Worm (Caenorhabditis elegans) whole organism, late embryonic: ENCODE results near the gene R160.4.
"Not testable (repeated sequence)": the region's sequence is repeated elsewhere in the genome, so short reads cannot be mapped to it uniquely, and the experiment has no call there.

Experiments
- F13H6.1 ChIP-seq: sonication (generic microtip); optimal IDR thresholded peaks from 2 replicates; lab custom pipeline; 2016; ENCODE audit warnings: missing genetic modification characterization, missing compliant biosample characterization
- T23F11.4 ChIP-seq: fragments of 200-800 bp; sonication (Bioruptor generic); optimal IDR thresholded peaks from 2 replicates; lab custom pipeline; 2018; ENCODE audit warnings: mild to moderate bottlenecking, missing genetic modification characterization, missing compliant biosample characterization
- Y22D7AL.16 ChIP-seq: sonication (generic microtip); optimal IDR thresholded peaks from 2 replicates; lab custom pipeline; 2016; ENCODE audit warnings: missing genetic modification characterization, missing compliant biosample characterization
- ceh-14 ChIP-seq: sonication (generic microtip); optimal IDR thresholded peaks from 2 replicates; lab custom pipeline; 2016; ENCODE audit warnings: missing genotype, missing genetic modification characterization, missing compliant biosample characterization
- ceh-2 ChIP-seq: sonication (generic microtip); optimal IDR thresholded peaks from 2 replicates; lab custom pipeline; 2016; ENCODE audit warnings: missing genotype, missing genetic modification characterization, missing compliant biosample characterization
- ceh-31 ChIP-seq: sonication (generic microtip); optimal IDR thresholded peaks from 2 replicates; lab custom pipeline; 2016; ENCODE audit warnings: missing genetic modification characterization, missing compliant biosample characterization
- ceh-48 ChIP-seq: sonication (generic microtip); optimal IDR thresholded peaks from 2 replicates; lab custom pipeline; 2016; ENCODE audit warnings: missing genetic modification characterization, inconsistent platforms, missing compliant biosample characterization
- ceh-6 ChIP-seq: fragments of 200-800 bp; sonication (Bioruptor generic); optimal IDR thresholded peaks from 2 replicates; lab custom pipeline; 2018; ENCODE audit warnings: mild to moderate bottlenecking, missing genetic modification characterization, missing compliant biosample characterization
- ceh-9 ChIP-seq: sonication (generic microtip); optimal IDR thresholded peaks from 2 replicates; lab custom pipeline; 2016; ENCODE audit warnings: mild to moderate bottlenecking, missing genetic modification characterization, inconsistent platforms, missing compliant biosample characterization
- dmd-4 ChIP-seq: sonication (generic microtip); optimal IDR thresholded peaks from 2 replicates; lab custom pipeline; 2016; ENCODE audit warnings: borderline replicate concordance, missing genetic modification characterization, missing compliant biosample characterization
- elt-2 ChIP-seq: sonication (generic microtip); optimal IDR thresholded peaks from 2 replicates; lab custom pipeline; 2016; ENCODE audit warnings: missing genetic modification reagents, missing genetic modification characterization, missing compliant biosample characterization
- elt-4 ChIP-seq: sonication (generic microtip); optimal IDR thresholded peaks from 2 replicates; lab custom pipeline; 2016; ENCODE audit warnings: missing genetic modification characterization, missing compliant biosample characterization
- gmeb-2 ChIP-seq: sonication (generic microtip); optimal IDR thresholded peaks from 2 replicates; lab custom pipeline; 2016; ENCODE audit warnings: missing genetic modification characterization, inconsistent platforms, missing compliant biosample characterization
- hlh-30 ChIP-seq: sonication (generic microtip); optimal IDR thresholded peaks from 2 replicates; lab custom pipeline; 2017; ENCODE audit warnings: antibody characterized with exemption, missing genetic modification characterization, missing compliant biosample characterization; ENCODE audit not compliant: insufficient read depth
- hlh-6 ChIP-seq: sonication (generic microtip); optimal IDR thresholded peaks from 2 replicates; lab custom pipeline; 2016; ENCODE audit warnings: missing genotype, missing genetic modification characterization, missing compliant biosample characterization
- mec-3 ChIP-seq: sonication (generic microtip); optimal IDR thresholded peaks from 2 replicates; lab custom pipeline; 2016; ENCODE audit warnings: borderline replicate concordance, missing genetic modification characterization, missing compliant biosample characterization
- pax-1 ChIP-seq: fragments of 150-350 bp; optimal IDR thresholded peaks from 2 replicates; lab custom pipeline; 2014; ENCODE audit warnings: missing biosample characterization, missing genetic modification characterization
- pha-2 ChIP-seq: sonication (generic microtip); optimal IDR thresholded peaks from 2 replicates; lab custom pipeline; 2017; ENCODE audit warnings: mild to moderate bottlenecking, missing genetic modification characterization, missing compliant biosample characterization
- pha-4 ChIP-seq: fragments of 150-350 bp; optimal IDR thresholded peaks from 2 replicates; lab custom pipeline; 2018; ENCODE audit warnings: missing biosample characterization, missing genetic modification reagents, missing genetic modification characterization
- pqm-1 ChIP-seq: sonication (generic microtip); optimal IDR thresholded peaks from 2 replicates; lab custom pipeline; 2016; ENCODE audit warnings: missing genetic modification characterization, missing compliant biosample characterization
- ref-2 ChIP-seq: sonication (generic microtip); optimal IDR thresholded peaks from 2 replicates; lab custom pipeline; 2016; ENCODE audit warnings: missing genetic modification characterization, missing compliant biosample characterization
- sdc-2 ChIP-seq: sonication (generic microtip); optimal IDR thresholded peaks from 2 replicates; lab custom pipeline; 2016; ENCODE audit warnings: missing genotype, missing genetic modification characterization, missing compliant biosample characterization
- sox-2 ChIP-seq: fragments of 200-800 bp; sonication (Bioruptor generic); IDR thresholded peaks from 2 replicates; pipeline ENCODE4 v1.3.6; 2022; ENCODE audit warnings: missing genetic modification reagents, missing genetic modification characterization, missing compliant biosample characterization
- sox-4 ChIP-seq: sonication (generic microtip); optimal IDR thresholded peaks from 2 replicates; lab custom pipeline; 2017; ENCODE audit warnings: mild to moderate bottlenecking, missing genetic modification characterization, inconsistent platforms, missing compliant biosample characterization
- tbx-7 ChIP-seq: sonication (generic microtip); optimal IDR thresholded peaks from 2 replicates; lab custom pipeline; 2016; ENCODE audit warnings: missing genotype, missing genetic modification characterization, missing compliant biosample characterization
- ttx-3 ChIP-seq: sonication (generic microtip); optimal IDR thresholded peaks from 2 replicates; lab custom pipeline; 2016; ENCODE audit warnings: missing genetic modification reagents, missing genetic modification characterization, missing compliant biosample characterization
- unc-3 ChIP-seq, 2 experiments: fragments of 200-800 bp in 1 of 2; sonication (Bioruptor generic) in 1 of 2; sonication (generic microtip) in 1 of 2; conservative IDR thresholded peaks in 1 of 2; optimal IDR thresholded peaks in 1 of 2; 2 replicates each; pipeline versions ENCODE4 v1.3.6 to Lab custom; 2016 to 2022; ENCODE audit warnings: missing compliant biosample characterization in 2 of 2, missing genetic modification characterization in 2 of 2, missing genetic modification reagents in 1 of 2
- unc-42 ChIP-seq: sonication (generic microtip); optimal IDR thresholded peaks from 2 replicates; lab custom pipeline; 2016; ENCODE audit warnings: missing genotype, missing genetic modification characterization, missing compliant biosample characterization
- unc-55 ChIP-seq: sonication (generic microtip); optimal IDR thresholded peaks from 2 replicates; lab custom pipeline; 2017; ENCODE audit warnings: missing biosample characterization, missing genetic modification reagents, missing genetic modification characterization

R160.4 gene

ce11 chrX:4343915-4344314 lies 24.8 kb downstream of the R160.4 start, which contains the start of gene F14H12.3:
Gene F14H12.3 (plus strand): TSS chrX:4344215.
- TF ChIP-seq sox-2 (GFP tag; lab: Robert Waterston, UW) (no peak), ceh-6 (GFP tag; lab: Kevin White, UChicago) (no peak), pqm-1 (no peak), sdc-2 (tag; lab: Kevin White, UChicago) (no peak), hlh-6 (tag; lab: Kevin White, UChicago) (no peak), hlh-30 (tag; lab: Kevin White, UChicago) (no peak), pax-1 (tag; lab: Kevin White, UChicago) (no peak)

DNA sequence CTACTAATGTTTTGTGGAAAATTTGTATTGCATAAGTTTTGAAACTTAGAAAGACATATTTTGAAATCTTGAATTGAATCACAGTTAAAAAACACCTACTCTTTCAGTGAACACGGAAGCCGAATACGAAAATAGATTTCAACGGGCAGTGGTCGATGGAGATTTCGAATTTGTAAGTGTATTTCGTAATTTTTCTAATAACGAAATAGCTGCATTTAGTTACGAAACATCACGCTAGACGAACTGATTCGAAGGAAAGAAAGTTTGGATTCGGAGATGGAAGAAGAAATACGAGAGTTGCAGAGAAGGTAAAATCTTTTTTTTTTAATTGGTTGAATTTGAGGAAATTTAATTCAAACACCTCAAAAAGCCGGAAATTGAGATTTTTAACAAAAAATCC lies 26.0 kb downstream of the R160.4 start:
- TF ChIP-seq T23F11.4 (no peak), elt-2 (tag; lab: Kevin White, UChicago) (no peak)
- TF ChIP-seq, all 69 proteins: peak for 0

- not testable (repeated sequence) for TF ChIP-seq tbx-7, hlh-6, dmd-4 (tag; lab: Kevin White, UChicago)
These were observed 29.4 kb downstream of the R160.4 start, which contains the start of gene cst-1 for ce11 chrX:4339332-4339731. Gene cst-1 (plus strand): TSS chrX:4339632.

DNA sequence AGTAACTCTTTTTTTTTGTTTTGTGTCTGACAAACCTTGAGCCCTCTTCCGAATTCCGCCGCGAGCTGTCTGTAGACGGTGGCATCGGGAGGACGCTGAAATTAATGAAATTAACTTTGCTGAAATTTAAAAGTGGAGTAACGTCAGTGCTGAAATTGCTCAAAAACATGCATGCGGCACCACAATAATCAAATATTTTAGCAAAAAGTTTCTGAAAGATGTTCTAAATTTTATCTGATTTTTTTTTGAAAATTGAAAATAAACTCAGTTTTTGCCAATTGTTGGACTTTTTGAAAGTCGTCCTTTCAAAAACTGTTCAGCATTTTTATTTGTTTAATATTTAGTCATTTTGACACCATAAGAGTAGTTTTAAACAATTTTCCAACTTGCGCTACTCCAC lies 32.8 kb downstream of the R160.4 start, which contains the start of gene cst-2:
Gene cst-2 (minus strand): TSS at position 101 of the 400 bp plus-strand sequence.
- TF ChIP-seq hlh-30 (tag; lab: Kevin White, UChicago); gmeb-2; sox-4 (tag; lab: Kevin White, UChicago): not testable (repeated sequence)

- TF ChIP-seq Y22D7AL.16 (tag; lab: Kevin White, UChicago); ttx-3; ceh-14: not testable (repeated sequence)
These were observed 36.4 kb downstream of the R160.4 start, which contains the start of gene C24A8.6 for ce11 chrX:4332305-4332704. Gene C24A8.6 (minus strand): TSS chrX:4332405.

DNA sequence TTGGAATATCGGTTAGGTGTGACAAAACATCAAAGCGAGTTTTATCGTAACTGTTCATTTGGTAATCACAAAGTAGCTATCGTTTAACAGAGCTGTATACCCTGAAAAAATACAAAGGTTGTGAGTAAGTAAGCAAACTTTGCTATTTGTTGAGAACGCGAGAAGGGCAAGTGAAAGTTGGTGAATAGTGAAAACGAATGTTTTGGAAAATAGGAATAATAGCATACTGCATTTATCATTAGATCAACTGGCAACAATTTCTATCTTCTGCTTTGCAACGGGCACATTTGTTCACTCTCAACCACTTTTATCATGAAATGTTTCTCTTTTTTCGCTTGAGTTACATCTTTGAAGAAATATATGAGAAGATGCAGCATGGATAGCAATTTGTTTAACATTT lies 39.9 kb downstream of the R160.4 start, which contains the start of gene C24A8.5:
Gene C24A8.5 (minus strand): TSS at position 101 of the 400 bp plus-strand sequence.
- TF ChIP-seq unc-3 (GFP tag; conservative IDR thresholded peaks at IDR 0.05; lab: Robert Waterston, UW) (no peak), unc-3 (tag; optimal IDR thresholded peaks at IDR 0.05; lab: Kevin White, UChicago) (no peak), tbx-7 (tag; lab: Kevin White, UChicago) (no peak), F13H6.1 (tag; lab: Kevin White, UChicago) (no peak), ceh-9 (tag; lab: Kevin White, UChicago) (no peak), ceh-14 (no peak), elt-4 (tag; lab: Kevin White, UChicago) (no peak), pha-4 (tag; lab: Kevin White, UChicago) (no peak), mec-3 (no peak), sox-4 (tag; lab: Kevin White, UChicago) (no peak), ceh-2 (no peak), pqm-1 (no peak), ref-2 (tag; lab: Kevin White, UChicago) (no peak), unc-55 (no peak)

DNA sequence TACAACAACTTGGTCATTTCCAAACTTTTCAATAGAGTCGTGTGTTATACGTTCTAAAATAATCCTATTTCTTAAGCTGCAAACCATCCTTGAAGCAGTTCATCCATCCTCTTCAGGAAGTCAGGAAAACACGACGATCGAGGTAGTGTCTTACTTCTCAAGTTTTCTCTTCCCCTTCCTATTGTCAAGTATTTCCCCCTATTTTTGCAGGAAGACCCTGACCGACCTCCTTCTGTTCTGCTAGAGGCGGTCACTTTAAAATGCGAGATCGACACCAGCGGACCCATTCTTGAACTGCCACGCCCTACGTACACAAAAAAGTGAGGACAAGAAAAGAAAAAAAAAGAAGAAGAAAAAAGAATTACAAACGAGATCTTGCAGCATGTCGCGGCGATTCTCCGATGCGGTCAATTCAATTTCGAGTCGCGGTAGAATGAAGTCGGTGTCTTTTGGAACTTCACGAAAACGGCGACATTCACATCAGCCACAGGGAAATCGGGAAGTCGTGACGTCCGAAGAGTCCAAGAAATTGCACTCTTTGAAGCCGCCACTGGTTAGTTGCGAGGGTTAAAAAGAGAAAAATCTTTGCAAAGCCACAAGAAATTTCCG lies 45.7 kb downstream of the R160.4 start:
- TF ChIP-seq ceh-31 (tag; lab: Kevin White, UChicago) (no peak), pha-2 (no peak), ceh-48 (no peak), unc-42 (tag; lab: Kevin White, UChicago) (peak; percentile 58)
